Worm (Caenorhabditis elegans) whole organism, L2 larva: ENCODE data around the gene pde-12.

Experiments
- C34F6.9 ChIP-seq: fragments of 150-350 bp; optimal IDR thresholded peaks from 2 replicates; lab custom pipeline; 2014; ENCODE audit warnings: missing biosample characterization, missing genetic modification characterization
- R02D3.7 ChIP-seq: fragments of 150-350 bp; optimal IDR thresholded peaks from 2 replicates; lab custom pipeline; 2014; ENCODE audit warnings: missing biosample characterization, missing genetic modification characterization
- ZK546.5 ChIP-seq: sonication (generic microtip); optimal IDR thresholded peaks from 2 replicates; lab custom pipeline; 2017; ENCODE audit warnings: missing biosample characterization, missing genetic modification characterization
- alr-1 ChIP-seq: fragments of 150-350 bp; optimal IDR thresholded peaks from 2 replicates; lab custom pipeline; 2014; ENCODE audit warnings: missing biosample characterization, missing genetic modification characterization
- aly-2 ChIP-seq: fragments of 150-350 bp; optimal IDR thresholded peaks from 2 replicates; lab custom pipeline; 2014; ENCODE audit warnings: missing biosample characterization, missing genetic modification characterization
- ama-1 ChIP-seq: fragments of 150-350 bp; optimal IDR thresholded peaks from 2 replicates; lab custom pipeline; 2018; ENCODE audit warnings: inconsistent platforms
- ceh-16 ChIP-seq: fragments of 150-350 bp; optimal IDR thresholded peaks from 2 replicates; lab custom pipeline; 2014; ENCODE audit warnings: missing biosample characterization, missing genetic modification characterization
- crh-2 ChIP-seq: sonication (generic microtip); optimal IDR thresholded peaks from 2 replicates; lab custom pipeline; 2017; ENCODE audit warnings: missing biosample characterization, missing genetic modification characterization
- dmd-4 ChIP-seq: sonication (generic microtip); optimal IDR thresholded peaks from 2 replicates; lab custom pipeline; 2017; ENCODE audit warnings: missing biosample characterization, missing genetic modification characterization
- egl-27 ChIP-seq: sonication (generic microtip); optimal IDR thresholded peaks from 3 replicates; lab custom pipeline; 2017; ENCODE audit warnings: missing biosample characterization, missing genetic modification reagents, missing genetic modification characterization
- elt-1 ChIP-seq: fragments of 150-350 bp; optimal IDR thresholded peaks from 2 replicates; lab custom pipeline; 2014; ENCODE audit warnings: missing biosample characterization, missing genetic modification characterization
- elt-3 ChIP-seq: sonication (generic microtip); optimal IDR thresholded peaks from 2 replicates; lab custom pipeline; 2017; ENCODE audit warnings: missing biosample characterization, missing genetic modification characterization
- gmeb-1 ChIP-seq: fragments of 150-350 bp; optimal IDR thresholded peaks from 2 replicates; lab custom pipeline; 2014; ENCODE audit warnings: missing biosample characterization, missing genetic modification characterization
- lin-11 ChIP-seq: fragments of 150-350 bp; sonication (generic microtip); optimal IDR thresholded peaks from 2 replicates; lab custom pipeline; 2014; ENCODE audit warnings: missing biosample characterization, missing genetic modification characterization, inconsistent platforms, mixed read lengths
- lin-39 ChIP-seq: fragments of 150-350 bp; optimal IDR thresholded peaks from 2 replicates; lab custom pipeline; 2014; ENCODE audit warnings: missing biosample characterization, missing genetic modification reagents, missing genetic modification characterization
- lsy-2 ChIP-seq, 2 experiments: fragments of 150-350 bp in 1 of 2; sonication (generic microtip) in 1 of 2; optimal IDR thresholded peaks; 2 replicates each; lab custom pipeline; 2014 to 2017; ENCODE audit warnings: missing biosample characterization in 2 of 2, missing genetic modification characterization in 2 of 2
- mab-5 ChIP-seq: fragments of 150-350 bp; optimal IDR thresholded peaks from 2 replicates; lab custom pipeline; 2014; ENCODE audit warnings: missing biosample characterization, missing genetic modification characterization
- mbf-1 ChIP-seq: sonication (generic microtip); optimal IDR thresholded peaks from 2 replicates; lab custom pipeline; 2017; ENCODE audit warnings: missing biosample characterization, missing genetic modification characterization
- mdl-1 ChIP-seq, 2 experiments: fragments of 150-350 bp in 1 of 2; sonication (generic microtip) in 1 of 2; optimal IDR thresholded peaks; 2 replicates each; lab custom pipeline; 2017; ENCODE audit warnings: missing biosample characterization in 2 of 2, missing genetic modification characterization in 2 of 2
- nhr-10 ChIP-seq: sonication (generic microtip); optimal IDR thresholded peaks from 2 replicates; lab custom pipeline; 2017; ENCODE audit warnings: missing biosample characterization, missing genetic modification characterization
- nhr-11 ChIP-seq: fragments of 150-350 bp; optimal IDR thresholded peaks from 2 replicates; lab custom pipeline; 2014; ENCODE audit warnings: missing biosample characterization, missing genetic modification characterization
- nhr-12 ChIP-seq: fragments of 150-350 bp; optimal IDR thresholded peaks from 2 replicates; lab custom pipeline; 2014; ENCODE audit warnings: missing biosample characterization, missing genetic modification characterization
- nhr-129 ChIP-seq: fragments of 150-350 bp; optimal IDR thresholded peaks from 2 replicates; lab custom pipeline; 2014; ENCODE audit warnings: missing biosample characterization, missing genetic modification characterization
- nhr-21 ChIP-seq: fragments of 150-350 bp; optimal IDR thresholded peaks from 2 replicates; lab custom pipeline; 2014; ENCODE audit warnings: missing biosample characterization, missing genetic modification characterization
- nhr-23 ChIP-seq: fragments of 150-350 bp; optimal IDR thresholded peaks from 2 replicates; lab custom pipeline; 2014; ENCODE audit warnings: missing biosample characterization, missing genetic modification reagents, missing genetic modification characterization
- nhr-25 ChIP-seq: fragments of 150-350 bp; sonication (generic microtip); optimal IDR thresholded peaks from 3 replicates; lab custom pipeline; 2014; ENCODE audit warnings: missing biosample characterization, missing genetic modification characterization
- nhr-77 ChIP-seq: fragments of 150-350 bp; optimal IDR thresholded peaks from 2 replicates; lab custom pipeline; 2014; ENCODE audit warnings: missing biosample characterization, missing genetic modification characterization
- peb-1 ChIP-seq: fragments of 150-350 bp; optimal IDR thresholded peaks from 2 replicates; lab custom pipeline; 2014; ENCODE audit warnings: missing biosample characterization, missing genetic modification characterization
- sem-4 ChIP-seq: fragments of 150-350 bp; optimal IDR thresholded peaks from 2 replicates; lab custom pipeline; 2014; ENCODE audit warnings: missing biosample characterization, missing genetic modification reagents, missing genetic modification characterization
- sma-3 ChIP-seq: sonication (generic microtip); optimal IDR thresholded peaks from 2 replicates; lab custom pipeline; 2016; ENCODE audit warnings: missing genetic modification reagents, missing genetic modification characterization, missing compliant biosample characterization
- snpc-4 ChIP-seq: fragments of 150-350 bp; optimal IDR thresholded peaks from 2 replicates; lab custom pipeline; 2014; ENCODE audit warnings: missing biosample characterization, missing genetic modification characterization
- unc-39 ChIP-seq: fragments of 150-350 bp; optimal IDR thresholded peaks from 2 replicates; lab custom pipeline; 2014; ENCODE audit warnings: missing biosample characterization, missing genetic modification characterization
- unc-55 ChIP-seq: fragments of 150-350 bp; sonication (generic microtip); optimal IDR thresholded peaks from 3 replicates; lab custom pipeline; 2014; ENCODE audit warnings: missing biosample characterization, missing genetic modification reagents, missing genetic modification characterization
- zag-1 ChIP-seq: fragments of 150-350 bp; optimal IDR thresholded peaks from 2 replicates; lab custom pipeline; 2014; ENCODE audit warnings: missing biosample characterization, missing genetic modification characterization
- ztf-1 ChIP-seq: fragments of 200-800 bp; sonication (Bioruptor generic); conservative IDR thresholded peaks from 2 replicates; pipeline ENCODE4 v1.3.6; 2022; ENCODE audit warnings: missing genetic modification characterization, missing compliant biosample characterization
- ztf-11 ChIP-seq: sonication (generic microtip); optimal IDR thresholded peaks from 2 replicates; lab custom pipeline; 2017; ENCODE audit warnings: missing biosample characterization, missing genetic modification characterization
- ztf-4 ChIP-seq: fragments of 150-350 bp; optimal IDR thresholded peaks from 2 replicates; lab custom pipeline; 2014; ENCODE audit warnings: missing biosample characterization, missing genetic modification characterization

pde-12 gene

ce11 chrIII:10869595-10869994 is 24.8 kb upstream of the pde-12 start:
- TF ChIP-seq mbf-1 (tag; lab: Kevin White, UChicago) (no peak), unc-39 (no peak), sma-3 (GFP tag; lab: Kevin White, UChicago) (no peak), nhr-23 (tag; lab: Kevin White, UChicago) (no peak), ztf-11 (no peak), aly-2 (tag; lab: Kevin White, UChicago) (no peak), ceh-16 (tag; lab: Kevin White, UChicago) (no peak), R02D3.7 (tag; lab: Kevin White, UChicago) (no peak)

ce11 chrIII:10868653-10869392 is 24.0 kb upstream of the pde-12 start, which contains the start of the genes cey-4 and vps-50:
TSS of gene cey-4 (minus strand) at chrIII:10868703.
TSS of gene vps-50 (plus strand) at chrIII:10869193.
- no peak for TF ChIP-seq crh-2 (tag; lab: Kevin White, UChicago)
- no peak for TF ChIP-seq nhr-23 (tag; lab: Kevin White, UChicago)
- TF ChIP-seq ZK546.5 = no peak
- TF ChIP-seq mbf-1 (tag; lab: Kevin White, UChicago) = no peak
- peak in 1 of 2 experiments; percentile 56 for TF ChIP-seq lsy-2 (tag; optimal IDR thresholded peaks at IDR 0.05; lab: Kevin White, UChicago)
- peak; percentile 7 for TF ChIP-seq zag-1 (tag; lab: Kevin White, UChicago)
- peak; percentile 81 for TF ChIP-seq unc-55
- no peak for TF ChIP-seq ztf-4 (tag; lab: Kevin White, UChicago)
- TF ChIP-seq nhr-12 (tag; lab: Kevin White, UChicago) = no peak
- no peak for TF ChIP-seq mdl-1 (tag; optimal IDR thresholded peaks at IDR 0.05; lab: Kevin White, UChicago)
- TF ChIP-seq C34F6.9 (tag; lab: Kevin White, UChicago) = peak; percentile 50
- no peak for TF ChIP-seq ama-1
- TF ChIP-seq nhr-10 (tag; lab: Kevin White, UChicago) = no peak
- no peak for TF ChIP-seq elt-3
- no peak for TF ChIP-seq ztf-1 (GFP tag; lab: Robert Waterston, UW)
- TF ChIP-seq mab-5 (tag; lab: Kevin White, UChicago) = no peak
- no peak for TF ChIP-seq nhr-25 (tag; lab: Kevin White, UChicago)
- no peak for TF ChIP-seq sem-4 (tag; lab: Kevin White, UChicago)
- peak; percentile 71 for TF ChIP-seq nhr-129

ce11 chrIII:10867086-10867485 is 22.3 kb upstream of the pde-12 start:
- TF ChIP-seq nhr-11 (tag; lab: Kevin White, UChicago) (no peak), ztf-1 (GFP tag; lab: Robert Waterston, UW) (no peak), alr-1 (tag; lab: Kevin White, UChicago) (no peak), ceh-16 (tag; lab: Kevin White, UChicago) (no peak), peb-1 (tag; lab: Kevin White, UChicago) (no peak), gmeb-1 (tag; lab: Kevin White, UChicago) (no peak), elt-1 (tag; lab: Kevin White, UChicago) (no peak), nhr-21 (tag; lab: Kevin White, UChicago) (no peak), lin-11 (no peak), unc-39 (no peak), crh-2 (tag; lab: Kevin White, UChicago) (no peak)
- TF ChIP-seq, all 48 proteins: peak for 0

ce11 chrIII:10861375-10861774 is 16.6 kb upstream of the pde-12 start:
- TF ChIP-seq nhr-21 (tag; lab: Kevin White, UChicago) = no peak

ce11 chrIII:10857984-10858383 is 13.2 kb upstream of the pde-12 start, which contains the start of gene oxi-1:
TSS of gene oxi-1 (plus strand) at chrIII:10858284.
- TF ChIP-seq mdl-1 (tag; optimal IDR thresholded peaks at IDR 0.05; lab: Kevin White, UChicago) = no peak
- no peak for TF ChIP-seq nhr-77 (tag; lab: Kevin White, UChicago)
- no peak for TF ChIP-seq lin-39 (tag; lab: Kevin White, UChicago)
- no peak for TF ChIP-seq nhr-23 (tag; lab: Kevin White, UChicago)
- TF ChIP-seq lsy-2 (tag; optimal IDR thresholded peaks at IDR 0.05; lab: Kevin White, UChicago) = no peak
- TF ChIP-seq peb-1 (tag; lab: Kevin White, UChicago) = no peak
- no peak for TF ChIP-seq alr-1 (tag; lab: Kevin White, UChicago)
- no peak for TF ChIP-seq ama-1
- TF ChIP-seq dmd-4 (tag; lab: Kevin White, UChicago) = no peak
- TF ChIP-seq crh-2 (tag; lab: Kevin White, UChicago) = no peak
- TF ChIP-seq ztf-11 = no peak
- TF ChIP-seq nhr-11 (tag; lab: Kevin White, UChicago) = no peak
- no peak for TF ChIP-seq R02D3.7 (tag; lab: Kevin White, UChicago)
- TF ChIP-seq nhr-12 (tag; lab: Kevin White, UChicago) = no peak
- TF ChIP-seq egl-27 (tag; lab: Kevin White, UChicago) = no peak
- no peak for TF ChIP-seq snpc-4
- TF ChIP-seq mbf-1 (tag; lab: Kevin White, UChicago) = no peak
- no peak for TF ChIP-seq nhr-10 (tag; lab: Kevin White, UChicago)
